Worm (Caenorhabditis elegans) whole organism, L4 larva: ENCODE data around the gene dap-3.
A peak's percentile ranks its signal among the peaks of the same experiment; 100 is the strongest.

Experiments
- D1046.2 ChIP-seq: fragments of 200-800 bp; sonication (Bioruptor generic); IDR thresholded peaks from 2 replicates; pipeline ENCODE4 v1.3.6; 2022; ENCODE audit warnings: missing genetic modification characterization, missing compliant biosample characterization
- F10B5.3 ChIP-seq: sonication (generic microtip); optimal IDR thresholded peaks from 2 replicates; lab custom pipeline; 2016; ENCODE audit warnings: mild to moderate bottlenecking, missing genetic modification characterization, missing compliant biosample characterization
- F44E2.7 ChIP-seq: fragments of 200-800 bp; sonication (Bioruptor generic); IDR thresholded peaks from 2 replicates; pipeline ENCODE4 v2.1.2; 2022; ENCODE audit warnings: missing genetic modification characterization, missing compliant biosample characterization
- F49E8.2 ChIP-seq: sonication (generic microtip); optimal IDR thresholded peaks from 2 replicates; lab custom pipeline; 2016; ENCODE audit warnings: missing compliant biosample characterization, mild to moderate bottlenecking, missing genetic modification characterization, borderline replicate concordance
- R02D3.7 ChIP-seq: fragments of 150-350 bp; sonication (generic microtip); optimal IDR thresholded peaks from 3 replicates; lab custom pipeline; 2014; ENCODE audit warnings: missing biosample characterization, missing genetic modification characterization
- T20F7.1 ChIP-seq: fragments of 200-800 bp; sonication (Bioruptor generic); optimal IDR thresholded peaks from 2 replicates; lab custom pipeline; 2018; ENCODE audit warnings: mild to moderate bottlenecking, missing genetic modification characterization, missing compliant biosample characterization
- T26A8.4 ChIP-seq: fragments of 200-800 bp; sonication (Bioruptor generic); IDR thresholded peaks from 2 replicates; pipeline ENCODE4 v1.3.6; 2022; ENCODE audit warnings: missing genetic modification characterization, missing compliant biosample characterization
- Y5F2A.4 ChIP-seq: fragments of 200-800 bp; sonication (Bioruptor generic); optimal IDR thresholded peaks from 2 replicates; lab custom pipeline; 2018; ENCODE audit warnings: mild to moderate bottlenecking, missing genetic modification characterization, missing compliant biosample characterization
- aha-1 ChIP-seq: fragments of 150-350 bp; peaks from one replicate; lab custom pipeline; 2014; ENCODE audit warnings: missing biosample characterization, missing genetic modification characterization
- ama-1 ChIP-seq: fragments of 150-350 bp; optimal IDR thresholded peaks from 2 replicates; lab custom pipeline; 2014; ENCODE audit warnings: inconsistent platforms, mixed read lengths
- arid-1 ChIP-seq: fragments of 200-800 bp; sonication (Bioruptor generic); conservative IDR thresholded peaks from 2 replicates; pipeline ENCODE4 v1.3.6; 2022; ENCODE audit warnings: missing genetic modification reagents, missing genetic modification characterization, missing compliant biosample characterization
- ceh-20 ChIP-seq: fragments of 200-800 bp; sonication (Bioruptor generic); IDR thresholded peaks from 2 replicates; pipeline ENCODE4 v1.3.6; 2022; ENCODE audit warnings: missing genetic modification reagents, missing genetic modification characterization, missing compliant biosample characterization
- ceh-28 ChIP-seq: fragments of 150-350 bp; optimal IDR thresholded peaks from 2 replicates; lab custom pipeline; 2014; ENCODE audit warnings: missing biosample characterization, missing genetic modification reagents, missing genetic modification characterization
- ceh-44 ChIP-seq: fragments of 200-800 bp; sonication (Bioruptor generic); IDR thresholded peaks from 2 replicates; pipeline ENCODE4 v1.3.6; 2022; ENCODE audit warnings: missing genetic modification reagents, missing genetic modification characterization, missing compliant biosample characterization
- ceh-82 ChIP-seq: sonication (generic microtip); optimal IDR thresholded peaks from 2 replicates; lab custom pipeline; 2017; ENCODE audit warnings: missing biosample characterization, missing genetic modification characterization
- ces-1 ChIP-seq: fragments of 150-350 bp; sonication (generic microtip); optimal IDR thresholded peaks from 4 replicates; lab custom pipeline; 2014; ENCODE audit warnings: missing biosample characterization, missing genetic modification reagents, missing genetic modification characterization
- daf-12 ChIP-seq: fragments of 150-350 bp; optimal IDR thresholded peaks from 2 replicates; lab custom pipeline; 2014; ENCODE audit warnings: missing biosample characterization, missing genetic modification reagents, missing genetic modification characterization
- dmd-9 ChIP-seq: fragments of 200-800 bp; sonication (Bioruptor generic); IDR thresholded peaks from 2 replicates; pipeline ENCODE4 v1.3.6; 2022; ENCODE audit warnings: missing genetic modification reagents, missing genetic modification characterization, missing compliant biosample characterization
- dpl-1 ChIP-seq: fragments of 150-350 bp; optimal IDR thresholded peaks from 2 replicates; lab custom pipeline; 2014; ENCODE audit warnings: missing biosample characterization, missing genetic modification reagents, missing genetic modification characterization
- duxl-1 ChIP-seq: sonication (generic microtip); optimal IDR thresholded peaks from 2 replicates; lab custom pipeline; 2016; ENCODE audit warnings: mild to moderate bottlenecking, missing genetic modification characterization, moderate library complexity, missing compliant biosample characterization; ENCODE audit not compliant: poor library complexity
- dve-1 ChIP-seq: sonication (generic microtip); optimal IDR thresholded peaks from 2 replicates; lab custom pipeline; 2017; ENCODE audit warnings: antibody characterized with exemption, mild to moderate bottlenecking, missing genetic modification characterization, missing compliant biosample characterization; ENCODE audit not compliant: insufficient read depth
- egl-43 ChIP-seq: fragments of 200-800 bp; sonication (Bioruptor generic); IDR thresholded peaks from 2 replicates; pipeline ENCODE4 v1.3.6; 2022; ENCODE audit warnings: missing genetic modification reagents, missing genetic modification characterization, missing compliant biosample characterization
- fos-1 ChIP-seq: fragments of 150-350 bp; optimal IDR thresholded peaks from 2 replicates; lab custom pipeline; 2014; ENCODE audit warnings: missing biosample characterization, missing genetic modification characterization
- gei-8 ChIP-seq: fragments of 200-800 bp; sonication (Bioruptor generic); optimal IDR thresholded peaks from 2 replicates; lab custom pipeline; 2018; ENCODE audit warnings: mild to moderate bottlenecking, missing genetic modification characterization, missing compliant biosample characterization
- hif-1 ChIP-seq, 2 experiments: sonication (generic microtip); optimal IDR thresholded peaks; 2 replicates each; lab custom pipeline; 2016 to 2017; ENCODE audit warnings: missing compliant biosample characterization in 2 of 2, missing genetic modification characterization in 2 of 2, missing genetic modification reagents in 2 of 2, missing genotype in 2 of 2, mild to moderate bottlenecking in 1 of 2
- hlh-11 ChIP-seq: fragments of 200-800 bp; sonication (Bioruptor generic); optimal IDR thresholded peaks from 2 replicates; lab custom pipeline; 2018; ENCODE audit warnings: mild to moderate bottlenecking, missing genetic modification characterization, missing compliant biosample characterization
- lin-39 ChIP-seq: fragments of 150-350 bp; optimal IDR thresholded peaks from 2 replicates; lab custom pipeline; 2014; ENCODE audit warnings: missing biosample characterization, missing genetic modification reagents, missing genetic modification characterization
- lir-3 ChIP-seq: sonication (generic microtip); optimal IDR thresholded peaks from 2 replicates; lab custom pipeline; 2016; ENCODE audit warnings: mild to moderate bottlenecking, missing genetic modification characterization, missing compliant biosample characterization
- lsy-2 ChIP-seq, 2 experiments: fragments of 150-350 bp in 1 of 2; sonication (generic microtip) in 1 of 2; optimal IDR thresholded peaks; 2 replicates each; lab custom pipeline; 2014 to 2017; ENCODE audit warnings: missing biosample characterization in 2 of 2, missing genetic modification characterization in 2 of 2
- madf-5 ChIP-seq, 2 experiments: fragments of 200-800 bp; sonication (Bioruptor generic); IDR thresholded peaks; 2 replicates each; pipeline ENCODE4 v1.3.6; 2022; ENCODE audit warnings: missing compliant biosample characterization in 2 of 2, missing genetic modification characterization in 2 of 2
- mdl-1 ChIP-seq, 2 experiments: fragments of 150-350 bp in 1 of 2; sonication (generic microtip) in 1 of 2; optimal IDR thresholded peaks; 2 replicates each; lab custom pipeline; 2014 to 2017; ENCODE audit warnings: missing biosample characterization in 2 of 2, missing genetic modification characterization in 2 of 2
- mdt-29 ChIP-seq: fragments of 200-800 bp; sonication (Bioruptor generic); IDR thresholded peaks from 2 replicates; pipeline ENCODE4 v1.3.6; 2022; ENCODE audit warnings: missing genetic modification reagents, missing genetic modification characterization, missing compliant biosample characterization
- mep-1 ChIP-seq: fragments of 150-350 bp; sonication (generic microtip); optimal IDR thresholded peaks from 3 replicates; lab custom pipeline; 2014; ENCODE audit warnings: missing biosample characterization, missing genetic modification characterization
- mxl-2 ChIP-seq: fragments of 200-800 bp; sonication (Bioruptor generic); conservative IDR thresholded peaks from 2 replicates; pipeline ENCODE4 v1.3.6; 2022; ENCODE audit warnings: missing genetic modification reagents, missing genetic modification characterization, missing compliant biosample characterization
- mxl-3 ChIP-seq: fragments of 200-800 bp; sonication (Bioruptor generic); optimal IDR thresholded peaks from 2 replicates; lab custom pipeline; 2018; ENCODE audit warnings: mild to moderate bottlenecking, missing genetic modification characterization, missing compliant biosample characterization
- nhr-10 ChIP-seq: fragments of 150-350 bp; optimal IDR thresholded peaks from 2 replicates; lab custom pipeline; 2014; ENCODE audit warnings: missing biosample characterization, missing genetic modification characterization
- nhr-237 ChIP-seq: sonication (generic microtip); optimal IDR thresholded peaks from 2 replicates; lab custom pipeline; 2017; ENCODE audit warnings: missing biosample characterization, missing genetic modification characterization
- nhr-28 ChIP-seq: fragments of 150-350 bp; optimal IDR thresholded peaks from 2 replicates; lab custom pipeline; 2014; ENCODE audit warnings: missing biosample characterization, missing genetic modification characterization
- nhr-48 ChIP-seq: sonication (generic microtip); optimal IDR thresholded peaks from 2 replicates; lab custom pipeline; 2016; ENCODE audit warnings: mild to moderate bottlenecking, missing genetic modification characterization, missing compliant biosample characterization
- nhr-6 ChIP-seq: fragments of 150-350 bp; optimal IDR thresholded peaks from 2 replicates; lab custom pipeline; 2014; ENCODE audit warnings: missing biosample characterization, missing genetic modification characterization
- nhr-76 ChIP-seq: fragments of 150-350 bp; optimal IDR thresholded peaks from 2 replicates; lab custom pipeline; 2014; ENCODE audit warnings: missing biosample characterization, missing genetic modification characterization
- pha-4 ChIP-seq, 2 experiments: fragments of 150-350 bp in 1 of 2; fragments of 200-800 bp in 1 of 2; sonication (Bioruptor generic) in 1 of 2; IDR thresholded peaks in 1 of 2; optimal IDR thresholded peaks in 1 of 2; 2 replicates each; pipeline versions ENCODE4 v1.3.6 to Lab custom; 2014 to 2022; ENCODE audit warnings: missing genetic modification characterization in 2 of 2, missing genetic modification reagents in 2 of 2, missing biosample characterization in 1 of 2, missing compliant biosample characterization in 1 of 2
- saeg-2 ChIP-seq: fragments of 200-800 bp; sonication (Bioruptor generic); IDR thresholded peaks from 2 replicates; pipeline ENCODE4 v1.3.6; 2022; ENCODE audit warnings: missing genetic modification reagents, missing genetic modification characterization, missing compliant biosample characterization
- sdz-12 ChIP-seq: fragments of 200-800 bp; sonication (Bioruptor generic); optimal IDR thresholded peaks from 2 replicates; lab custom pipeline; 2018; ENCODE audit warnings: mild to moderate bottlenecking, missing genetic modification characterization, missing compliant biosample characterization
- set-16 ChIP-seq: fragments of 200-800 bp; sonication (Bioruptor generic); IDR thresholded peaks from 2 replicates; pipeline ENCODE4 v1.3.6; 2022; ENCODE audit warnings: missing genetic modification reagents, missing genetic modification characterization, missing compliant biosample characterization
- snpc-1.2 ChIP-seq: fragments of 200-800 bp; sonication (Bioruptor generic); IDR thresholded peaks from 2 replicates; pipeline ENCODE4 v1.3.6; 2022; ENCODE audit warnings: missing genetic modification reagents, missing genetic modification characterization, missing compliant biosample characterization
- snpc-4 ChIP-seq: fragments of 150-350 bp; optimal IDR thresholded peaks from 2 replicates; lab custom pipeline; 2014; ENCODE audit warnings: missing biosample characterization, missing genetic modification characterization
- tag-97 ChIP-seq: fragments of 200-800 bp; sonication (Bioruptor generic); IDR thresholded peaks from 2 replicates; pipeline ENCODE4 v1.3.6; 2022; ENCODE audit warnings: missing genetic modification characterization, missing compliant biosample characterization
- tra-1 ChIP-seq: fragments of 200-800 bp; sonication (Bioruptor generic); IDR thresholded peaks from 2 replicates; pipeline ENCODE4 v1.3.6; 2022; ENCODE audit warnings: missing genetic modification reagents, missing genetic modification characterization, missing compliant biosample characterization
- unc-39 ChIP-seq: sonication (generic microtip); optimal IDR thresholded peaks from 2 replicates; lab custom pipeline; 2017; ENCODE audit warnings: missing biosample characterization, missing genetic modification characterization
- zag-1 ChIP-seq: fragments of 150-350 bp; optimal IDR thresholded peaks from 2 replicates; lab custom pipeline; 2014; ENCODE audit warnings: missing biosample characterization, missing genetic modification characterization

The dap-3 gene

DNA sequence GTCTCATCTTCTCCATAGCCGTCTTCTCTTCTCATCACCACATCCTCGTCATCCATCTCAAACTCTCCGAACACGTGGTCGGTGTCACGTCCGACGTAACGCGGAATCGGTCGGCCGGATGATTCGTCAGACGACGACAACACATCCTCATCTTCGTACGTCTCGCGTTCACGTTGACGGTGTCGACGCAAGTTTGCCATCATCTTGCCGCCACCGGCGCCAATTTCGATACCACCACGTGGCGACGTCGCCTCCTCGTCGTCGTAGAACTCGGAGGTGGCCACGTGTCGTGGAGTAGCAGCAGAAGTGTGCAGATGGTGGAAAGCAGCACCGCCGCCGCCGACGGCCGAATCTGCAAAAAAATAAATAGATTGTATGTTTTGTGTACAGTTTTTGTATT is 33.6 kb upstream of the dap-3 start (continued):
- no peak for TF ChIP-seq ceh-28 (tag; lab: Kevin White, UChicago)
- no peak for TF ChIP-seq snpc-4 (tag; lab: Kevin White, UChicago)
- no peak for TF ChIP-seq nhr-76 (tag; lab: Kevin White, UChicago)
- TF ChIP-seq R02D3.7 (tag; lab: Kevin White, UChicago): no peak
- TF ChIP-seq lir-3 (tag; lab: Kevin White, UChicago): no peak
- no peak for TF ChIP-seq nhr-10 (tag; lab: Kevin White, UChicago)
- no peak for TF ChIP-seq zag-1 (tag; lab: Kevin White, UChicago)
- peak; percentile 59; the same call in 1 of the 2 replicates for TF ChIP-seq mdt-29 (GFP tag; lab: Robert Waterston, UW)
- no peak for TF ChIP-seq aha-1 (tag; lab: Kevin White, UChicago)
- TF ChIP-seq tag-97 (GFP tag; lab: Robert Waterston, UW): no peak
- no peak for TF ChIP-seq F10B5.3 (tag; lab: Kevin White, UChicago)
- TF ChIP-seq duxl-1: no peak
- TF ChIP-seq ces-1 (GFP tag; lab: Kevin White, UChicago): no peak
- TF ChIP-seq mep-1 (tag; lab: Kevin White, UChicago): no peak
- TF ChIP-seq mxl-2 (GFP tag; lab: Robert Waterston, UW): no peak
- TF ChIP-seq nhr-6 (tag; lab: Kevin White, UChicago): no peak
- no peak for TF ChIP-seq ceh-44
- TF ChIP-seq Y5F2A.4 (GFP tag; lab: Kevin White, UChicago): no peak
- TF ChIP-seq T20F7.1 (GFP tag; lab: Kevin White, UChicago): no peak
- no peak for TF ChIP-seq fos-1
- TF ChIP-seq set-16 (GFP tag; lab: Robert Waterston, UW): peak; percentile 93
- TF ChIP-seq ama-1 (lab: Kevin White, UChicago): no peak
- TF ChIP-seq madf-5 (GFP tag; IDR thresholded peaks at IDR 0.05; lab: Robert Waterston, UW): no peak; a peak in 1 of 4 replicates
- TF ChIP-seq nhr-48 (tag; lab: Kevin White, UChicago): no peak
- TF ChIP-seq F44E2.7 (GFP tag; lab: Robert Waterston, UW): no peak
- peak; percentile 85 for TF ChIP-seq egl-43
- no peak for TF ChIP-seq nhr-28 (tag; lab: Kevin White, UChicago)
- 0 out of 2 replicates have a peak, but pooled peaks have one; percentile 23 for TF ChIP-seq ceh-20 (GFP tag; lab: Robert Waterston, UW)
- peak; percentile 37; the same call in 1 of the 2 replicates for TF ChIP-seq arid-1 (GFP tag; lab: Robert Waterston, UW)
- peak in 1 of 2 experiments; percentile 55 for TF ChIP-seq hif-1 (tag; optimal IDR thresholded peaks at IDR 0.05; lab: Kevin White, UChicago)
- TF ChIP-seq snpc-1.2: no peak; the same call in 1 of the 2 replicates
- peak; percentile 50 for TF ChIP-seq T26A8.4 (GFP tag; lab: Robert Waterston, UW)
- TF ChIP-seq daf-12: no peak
- TF ChIP-seq tra-1 (GFP tag; lab: Robert Waterston, UW): peak; percentile 39; the same call in 1 of the 2 replicates
- TF ChIP-seq saeg-2 (GFP tag; lab: Robert Waterston, UW): 0 out of 2 replicates have a peak, but pooled peaks have one; percentile 56
- TF ChIP-seq dmd-9: 0 out of 2 replicates have a peak, but pooled peaks have one; percentile 47
- TF ChIP-seq gei-8 (GFP tag; lab: Kevin White, UChicago): peak; percentile 3
- no peak for TF ChIP-seq nhr-237 (tag; lab: Kevin White, UChicago)
- TF ChIP-seq D1046.2 (GFP tag; lab: Robert Waterston, UW): peak; percentile 76; the same call in 1 of the 2 replicates
- no peak for TF ChIP-seq dve-1 (tag; lab: Kevin White, UChicago)
- TF ChIP-seq lsy-2 (tag; optimal IDR thresholded peaks at IDR 0.05; lab: Kevin White, UChicago): no peak
- TF ChIP-seq F49E8.2 (tag; lab: Kevin White, UChicago): no peak
- TF ChIP-seq mxl-3 (GFP tag; lab: Kevin White, UChicago): peak; percentile 77
- TF ChIP-seq sdz-12: no peak
- peak; percentile 68 for TF ChIP-seq pha-4 (GFP tag; IDR thresholded peaks at IDR 0.05; lab: Robert Waterston, UW)
- no peak for TF ChIP-seq pha-4 (tag; optimal IDR thresholded peaks at IDR 0.05; lab: Kevin White, UChicago)
- no peak for TF ChIP-seq unc-39 (tag; lab: Kevin White, UChicago)
- no peak for TF ChIP-seq ceh-82
- TF ChIP-seq mdl-1 (tag; optimal IDR thresholded peaks at IDR 0.05; lab: Kevin White, UChicago): no peak
- TF ChIP-seq lin-39: no peak
- TF ChIP-seq dpl-1 (GFP tag; lab: Kevin White, UChicago): no peak
- no peak for TF ChIP-seq hlh-11
